Worm (Caenorhabditis elegans): ENCODE results near the gene srd-29.

Gene srd-29

ce11 chrV:7587637-7588036, 47.9 kb upstream of the srd-29 start, which contains the start of the genes F19F10.11 and C50E3.5 (continued):
- peak; percentile 48 for TF ChIP-seq skn-1 (tag; optimal IDR thresholded peaks at IDR 0.05)
- TF ChIP-seq xbp-1 (tag; optimal IDR thresholded peaks at IDR 0.05): peak; percentile 67
- no peak for TF ChIP-seq vab-15 (tag; optimal IDR thresholded peaks at IDR 0.05)
- no peak for TF ChIP-seq pqm-1 (tag; optimal IDR thresholded peaks at IDR 0.05)
- no peak for TF ChIP-seq zip-4 (GFP tag; optimal IDR thresholded peaks at IDR 0.05)
- TF ChIP-seq nhr-77 (tag; optimal IDR thresholded peaks at IDR 0.05): no peak
- TF ChIP-seq mab-9 (GFP tag; IDR thresholded peaks at IDR 0.05): no peak
- no peak for TF ChIP-seq nhr-11 (tag; optimal IDR thresholded peaks at IDR 0.05)
- TF ChIP-seq hlh-4 (tag; optimal IDR thresholded peaks at IDR 0.05): no peak
- TF ChIP-seq nhr-85 (tag): peak; percentile 74
- TF ChIP-seq pag-3 (tag; optimal IDR thresholded peaks at IDR 0.05; ENCODE audit: borderline replicate concordance, insufficient read depth): peak; percentile 22
- no peak for TF ChIP-seq jun-1 (tag; optimal IDR thresholded peaks at IDR 0.05)
- no peak for TF ChIP-seq C04F5.9 (tag; optimal IDR thresholded peaks at IDR 0.05)
- peak; percentile 46 for TF ChIP-seq fos-1 (tag; optimal IDR thresholded peaks at IDR 0.05)
- TF ChIP-seq nhr-76 (tag; optimal IDR thresholded peaks at IDR 0.05): no peak
- TF ChIP-seq ceh-82 (tag; optimal IDR thresholded peaks at IDR 0.05): peak; percentile 21 to 60 (median 44)
- peak; percentile 66 for TF ChIP-seq nhr-19 (GFP tag; conservative IDR thresholded peaks at IDR 0.05)
- peak; percentile 69 to 71 for TF ChIP-seq efl-1 (optimal IDR thresholded peaks at IDR 0.05)
- peak; percentile 69 to 95 for TF ChIP-seq efl-1 (GFP tag; optimal IDR thresholded peaks at IDR 0.05 in 1 of 2)
- no peak for TF ChIP-seq tlp-1 (tag; optimal IDR thresholded peaks at IDR 0.05)
- TF ChIP-seq lin-14 (GFP tag; optimal IDR thresholded peaks at IDR 0.05): peak; percentile 79
- no peak for TF ChIP-seq unc-98 (GFP tag; IDR thresholded peaks at IDR 0.05)
- TF ChIP-seq mef-2 (tag; optimal IDR thresholded peaks at IDR 0.05): no peak
- no peak for TF ChIP-seq aly-2 (tag; optimal IDR thresholded peaks at IDR 0.05)
- no peak for TF ChIP-seq fkh-8 (tag; optimal IDR thresholded peaks at IDR 0.05)
- TF ChIP-seq efl-3 (GFP tag; optimal IDR thresholded peaks at IDR 0.05): no peak
- TF ChIP-seq isw-1 (GFP tag; IDR thresholded peaks at IDR 0.05): peak; percentile 26

- peak; percentile 7 for TF ChIP-seq lin-14 (GFP tag; optimal IDR thresholded peaks at IDR 0.05)
- TF ChIP-seq nhr-20 (tag; optimal IDR thresholded peaks at IDR 0.05): no peak
- no peak for TF ChIP-seq aha-1 (tag; optimal IDR thresholded peaks at IDR 0.05)
- peak; percentile 49 for TF ChIP-seq fkh-10 (GFP tag; optimal IDR thresholded peaks at IDR 0.05)
- TF ChIP-seq nhr-237 (tag; optimal IDR thresholded peaks at IDR 0.05): no peak
- no peak for TF ChIP-seq snu-23 (GFP tag; optimal IDR thresholded peaks at IDR 0.05)
- TF ChIP-seq lin-35 (GFP tag; optimal IDR thresholded peaks at IDR 0.05): no peak
- no peak for TF ChIP-seq efl-1 (optimal IDR thresholded peaks at IDR 0.05)
- TF ChIP-seq efl-1 (GFP tag; optimal IDR thresholded peaks at IDR 0.05 in 1 of 2): no peak
These were observed 45.1 kb upstream of the srd-29 start, which contains the start of gene C50E3.6 for ce11 chrV:7590454-7590853. Gene C50E3.6, minus strand, starts transcription at chrV:7590554.

- TF ChIP-seq snpc-4 (tag; optimal IDR thresholded peaks at IDR 0.05): no peak
- TF ChIP-seq C16A3.4 (tag; optimal IDR thresholded peaks at IDR 0.05): no peak
These were observed 40.4 kb upstream of the srd-29 start for ce11 chrV:7595132-7595531.

- TF ChIP-seq snu-23 (GFP tag; optimal IDR thresholded peaks at IDR 0.05): no peak
- no peak for TF ChIP-seq efl-1 (optimal IDR thresholded peaks at IDR 0.05)
- TF ChIP-seq efl-1 (GFP tag; optimal IDR thresholded peaks at IDR 0.05 in 1 of 2): no peak
- no peak for TF ChIP-seq nhr-71 (tag; optimal IDR thresholded peaks at IDR 0.05)
- no peak for TF ChIP-seq isw-1 (GFP tag; IDR thresholded peaks at IDR 0.05)
- TF ChIP-seq ztf-4 (tag; optimal IDR thresholded peaks at IDR 0.05): no peak
- TF ChIP-seq pag-3 (tag; optimal IDR thresholded peaks at IDR 0.05; ENCODE audit: borderline replicate concordance, insufficient read depth): no peak
- no peak for TF ChIP-seq ets-5 (GFP tag; IDR thresholded peaks at IDR 0.05)
- TF ChIP-seq C04F5.9 (tag; optimal IDR thresholded peaks at IDR 0.05): no peak
- TF ChIP-seq unc-62 (GFP tag; optimal IDR thresholded peaks at IDR 0.05): no peak
- no peak for TF ChIP-seq fkh-4 (tag; optimal IDR thresholded peaks at IDR 0.05; ENCODE audit: borderline replicate concordance)
- no peak for TF ChIP-seq unc-98 (GFP tag; IDR thresholded peaks at IDR 0.05)
- TF ChIP-seq ama-1 (optimal IDR thresholded peaks at IDR 0.05): no peak
- no peak for TF ChIP-seq alr-1 (tag; optimal IDR thresholded peaks at IDR 0.05; ENCODE audit: borderline replicate concordance)
- TF ChIP-seq nhr-11 (tag; optimal IDR thresholded peaks at IDR 0.05): no peak
These were observed 37.3 kb upstream of the srd-29 start, which contains the start of gene C50E3.7 for ce11 chrV:7598269-7598668. Gene C50E3.7, minus strand, starts transcription at chrV:7598369.

Measured in whole organism, L1 larva.